Worm (Caenorhabditis elegans) whole organism, midembryonic: Measurements from ENCODE around the gene R07B1.11.

Source experiments
- T22C8.4 ChIP-seq: fragments of 200-800 bp; sonication (Bioruptor generic); IDR thresholded peaks from 2 replicates; pipeline ENCODE4 v1.3.6; 2022; ENCODE audit warnings: missing genetic modification characterization, missing compliant biosample characterization
- cog-1 ChIP-seq: sonication (generic microtip); optimal IDR thresholded peaks from 2 replicates; lab custom pipeline; 2016; ENCODE audit warnings: missing genetic modification characterization, missing compliant biosample characterization
- flt-1 ChIP-seq: fragments of 200-800 bp; sonication (Bioruptor generic); IDR thresholded peaks from 2 replicates; pipeline ENCODE4 v1.3.6; 2022; ENCODE audit warnings: missing genetic modification characterization, missing compliant biosample characterization
- klf-2 ChIP-seq: fragments of 200-800 bp; sonication (Bioruptor generic); conservative IDR thresholded peaks from 2 replicates; pipeline ENCODE4 v1.3.6; 2022; ENCODE audit warnings: missing genetic modification reagents, missing genetic modification characterization, missing compliant biosample characterization
- med-1 ChIP-seq: sonication (generic microtip); optimal IDR thresholded peaks from 2 replicates; lab custom pipeline; 2017; ENCODE audit warnings: missing genetic modification characterization, mild to moderate bottlenecking, missing compliant biosample characterization, antibody characterized with exemption, missing genetic modification reagents; ENCODE audit not compliant: insufficient read depth
- ref-1 ChIP-seq: fragments of 200-800 bp; sonication (Bioruptor generic); conservative IDR thresholded peaks from 2 replicates; pipeline ENCODE4 v1.3.6; 2022; ENCODE audit warnings: missing genetic modification reagents, missing genetic modification characterization, missing compliant biosample characterization
- tab-1 ChIP-seq: fragments of 200-800 bp; sonication (Bioruptor generic); IDR thresholded peaks from 2 replicates; pipeline ENCODE4 v1.3.6; 2022; ENCODE audit warnings: missing genetic modification characterization, missing compliant biosample characterization
- ztf-23 ChIP-seq: fragments of 200-800 bp; sonication (Bioruptor generic); IDR thresholded peaks from 2 replicates; pipeline ENCODE4 v1.3.6; 2022; ENCODE audit warnings: missing genetic modification reagents, missing genetic modification characterization, missing compliant biosample characterization
- ztf-29 ChIP-seq: fragments of 200-800 bp; sonication (Bioruptor generic); IDR thresholded peaks from 2 replicates; pipeline ENCODE4 v1.3.6; 2022; ENCODE audit warnings: missing genetic modification reagents, missing genetic modification characterization, missing compliant biosample characterization

DNA sequence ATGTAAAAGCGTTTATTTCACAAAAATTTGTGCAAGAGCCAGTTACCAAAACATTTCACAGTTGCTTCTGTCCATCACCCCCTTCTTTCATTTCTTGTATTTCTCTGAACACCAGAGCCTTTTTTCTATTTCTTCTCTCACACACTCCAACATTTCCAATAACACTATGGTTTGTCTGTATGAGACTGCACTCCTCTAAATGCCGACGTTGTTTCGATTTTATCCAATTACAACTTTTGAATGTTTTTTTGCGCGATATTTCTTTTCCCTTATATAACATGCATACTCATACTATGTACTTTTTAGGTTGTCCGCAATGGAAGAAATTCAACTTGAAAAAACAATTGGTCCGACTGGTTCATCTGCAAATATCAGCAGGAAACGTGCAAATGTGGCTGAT lies 49.1 kb downstream of the R07B1.11 start, which contains the start of gene F21G4.5:
- TF ChIP-seq flt-1 (no peak), med-1 (GFP tag; lab: Kevin White, UChicago) (no peak), ztf-29 (GFP tag; lab: Robert Waterston, UW) (no peak), klf-2 (GFP tag; lab: Robert Waterston, UW) (no peak), T22C8.4 (GFP tag; lab: Robert Waterston, UW) (no peak), ztf-23 (GFP tag; lab: Robert Waterston, UW) (no peak), ref-1 (GFP tag; lab: Robert Waterston, UW) (no peak), tab-1 (GFP tag; lab: Robert Waterston, UW) (no peak), cog-1 (tag; lab: Kevin White, UChicago) (no peak)
